Worm (Caenorhabditis elegans) whole organism, L3 larva: Measurements from ENCODE around the gene Y49A3A.3.

ENCODE experiments used
- R02D3.7 ChIP-seq: fragments of 150-350 bp; optimal IDR thresholded peaks from 2 replicates; lab custom pipeline; 2014; ENCODE audit warnings: missing biosample characterization, missing genetic modification characterization
- ZK546.5 ChIP-seq: sonication (generic microtip); optimal IDR thresholded peaks from 2 replicates; lab custom pipeline; 2017; ENCODE audit warnings: missing biosample characterization, missing genetic modification characterization
- aly-2 ChIP-seq: fragments of 150-350 bp; optimal IDR thresholded peaks from 2 replicates; lab custom pipeline; 2014; ENCODE audit warnings: missing biosample characterization, missing genetic modification characterization
- ama-1 ChIP-seq: fragments of 150-350 bp; optimal IDR thresholded peaks from 2 replicates; lab custom pipeline; 2018
- ceh-16 ChIP-seq: sonication (generic microtip); optimal IDR thresholded peaks from 2 replicates; lab custom pipeline; 2017; ENCODE audit warnings: missing biosample characterization, missing genetic modification characterization
- ceh-28 ChIP-seq: fragments of 150-350 bp; optimal IDR thresholded peaks from 2 replicates; lab custom pipeline; 2014; ENCODE audit warnings: missing biosample characterization, missing genetic modification reagents, missing genetic modification characterization
- ceh-82 ChIP-seq: fragments of 150-350 bp; optimal IDR thresholded peaks from 2 replicates; lab custom pipeline; 2014; ENCODE audit warnings: missing biosample characterization, missing genetic modification characterization
- ceh-9 ChIP-seq: sonication (generic microtip); optimal IDR thresholded peaks from 2 replicates; lab custom pipeline; 2018; ENCODE audit warnings: missing biosample characterization, missing genetic modification characterization
- daf-12 ChIP-seq: fragments of 150-350 bp; optimal IDR thresholded peaks from 2 replicates; lab custom pipeline; 2014; ENCODE audit warnings: missing biosample characterization, missing genetic modification reagents, missing genetic modification characterization
- egl-27 ChIP-seq: sonication (generic microtip); optimal IDR thresholded peaks from 4 replicates; lab custom pipeline; 2017; ENCODE audit warnings: missing biosample characterization, missing genetic modification reagents, missing genetic modification characterization
- egl-5 ChIP-seq: fragments of 150-350 bp; optimal IDR thresholded peaks from 2 replicates; lab custom pipeline; 2017; ENCODE audit warnings: missing biosample characterization, missing genetic modification reagents, missing genetic modification characterization, inconsistent platforms
- elt-1 ChIP-seq: fragments of 150-350 bp; optimal IDR thresholded peaks from 2 replicates; lab custom pipeline; 2014; ENCODE audit warnings: missing biosample characterization, missing genetic modification characterization
- elt-2 ChIP-seq: sonication (generic microtip); optimal IDR thresholded peaks from 2 replicates; lab custom pipeline; 2016; ENCODE audit warnings: missing genetic modification reagents, mild to moderate bottlenecking, missing genetic modification characterization, missing compliant biosample characterization
- elt-3 ChIP-seq, 3 experiments: fragments of 150-350 bp in 1 of 3; sonication (generic microtip) in 2 of 3; optimal IDR thresholded peaks; 2 replicates in 2 of 3; 4 replicates in 1 of 3; lab custom pipeline; 2014 to 2017; ENCODE audit warnings: missing biosample characterization in 3 of 3, missing genetic modification characterization in 3 of 3
- eor-1 ChIP-seq, 2 experiments: fragments of 150-350 bp; optimal IDR thresholded peaks; 2 replicates each; lab custom pipeline; 2014 to 2018; ENCODE audit warnings: missing biosample characterization in 2 of 2, missing genetic modification characterization in 2 of 2
- fkh-10 ChIP-seq: sonication (generic microtip); optimal IDR thresholded peaks from 2 replicates; lab custom pipeline; 2017; ENCODE audit warnings: missing biosample characterization, missing genetic modification reagents, missing genetic modification characterization
- fkh-2 ChIP-seq: fragments of 150-350 bp; optimal IDR thresholded peaks from 2 replicates; lab custom pipeline; 2014; ENCODE audit warnings: missing biosample characterization, missing genetic modification reagents, missing genetic modification characterization
- fos-1 ChIP-seq: fragments of 150-350 bp; optimal IDR thresholded peaks from 2 replicates; lab custom pipeline; 2014; ENCODE audit warnings: missing biosample characterization, missing genetic modification characterization
- hmg-11 ChIP-seq: sonication (generic microtip); optimal IDR thresholded peaks from 2 replicates; lab custom pipeline; 2016; ENCODE audit warnings: missing genetic modification characterization, missing compliant biosample characterization
- jun-1 ChIP-seq: fragments of 150-350 bp; optimal IDR thresholded peaks from 2 replicates; lab custom pipeline; 2014; ENCODE audit warnings: missing biosample characterization, missing genetic modification reagents, missing genetic modification characterization
- lin-15B ChIP-seq: fragments of 150-350 bp; optimal IDR thresholded peaks from 2 replicates; lab custom pipeline; 2014; ENCODE audit warnings: missing biosample characterization, missing genetic modification characterization
- lin-39 ChIP-seq: fragments of 150-350 bp; optimal IDR thresholded peaks from 2 replicates; lab custom pipeline; 2018; ENCODE audit warnings: missing biosample characterization, missing genetic modification reagents, missing genetic modification characterization
- lsy-12 ChIP-seq: sonication (generic microtip); optimal IDR thresholded peaks from 2 replicates; lab custom pipeline; 2016; ENCODE audit warnings: mild to moderate bottlenecking, missing genetic modification characterization, missing compliant biosample characterization
- mdl-1 ChIP-seq: fragments of 150-350 bp; optimal IDR thresholded peaks from 2 replicates; lab custom pipeline; 2014; ENCODE audit warnings: missing biosample characterization, missing genetic modification characterization
- mml-1 ChIP-seq: fragments of 150-350 bp; sonication (generic microtip); optimal IDR thresholded peaks from 3 replicates; lab custom pipeline; 2014; ENCODE audit warnings: missing biosample characterization, missing genetic modification characterization
- nfya-1 ChIP-seq: sonication (generic microtip); optimal IDR thresholded peaks from 2 replicates; lab custom pipeline; 2017; ENCODE audit warnings: missing genetic modification characterization, mild to moderate bottlenecking, missing compliant biosample characterization, antibody characterized with exemption, moderate library complexity; ENCODE audit not compliant: insufficient read depth
- nhr-11 ChIP-seq: fragments of 150-350 bp; optimal IDR thresholded peaks from 2 replicates; lab custom pipeline; 2014; ENCODE audit warnings: missing biosample characterization, missing genetic modification characterization
- nhr-12 ChIP-seq: fragments of 150-350 bp; optimal IDR thresholded peaks from 2 replicates; lab custom pipeline; 2014; ENCODE audit warnings: missing biosample characterization, missing genetic modification characterization
- nhr-23 ChIP-seq: fragments of 150-350 bp; optimal IDR thresholded peaks from 2 replicates; lab custom pipeline; 2014; ENCODE audit warnings: missing biosample characterization, missing genetic modification reagents, missing genetic modification characterization
- nhr-237 ChIP-seq: fragments of 150-350 bp; optimal IDR thresholded peaks from 2 replicates; lab custom pipeline; 2014; ENCODE audit warnings: missing biosample characterization, missing genetic modification characterization
- nhr-25 ChIP-seq: sonication (generic microtip); optimal IDR thresholded peaks from 2 replicates; lab custom pipeline; 2017; ENCODE audit warnings: missing biosample characterization, missing genetic modification characterization
- nhr-28 ChIP-seq: fragments of 150-350 bp; optimal IDR thresholded peaks from 2 replicates; lab custom pipeline; 2014; ENCODE audit warnings: missing biosample characterization, missing genetic modification characterization
- nhr-43 ChIP-seq: sonication (generic microtip); optimal IDR thresholded peaks from 2 replicates; lab custom pipeline; 2016; ENCODE audit warnings: mild to moderate bottlenecking, missing genetic modification characterization, missing compliant biosample characterization; ENCODE audit not compliant: poor library complexity, severe bottlenecking
- nhr-67 ChIP-seq: fragments of 150-350 bp; optimal IDR thresholded peaks from 2 replicates; lab custom pipeline; 2014; ENCODE audit warnings: missing biosample characterization, missing genetic modification characterization
- nhr-76 ChIP-seq: fragments of 150-350 bp; sonication (generic microtip); optimal IDR thresholded peaks from 5 replicates; lab custom pipeline; 2014; ENCODE audit warnings: missing biosample characterization, missing genetic modification characterization
- nhr-77 ChIP-seq: fragments of 150-350 bp; optimal IDR thresholded peaks from 2 replicates; lab custom pipeline; 2014; ENCODE audit warnings: missing biosample characterization, missing genetic modification characterization
- pha-4 ChIP-seq: fragments of 150-350 bp; optimal IDR thresholded peaks from 2 replicates; lab custom pipeline; 2014; ENCODE audit warnings: missing biosample characterization, missing genetic modification reagents, missing genetic modification characterization
- pqm-1 ChIP-seq: fragments of 150-350 bp; optimal IDR thresholded peaks from 2 replicates; lab custom pipeline; 2017; ENCODE audit warnings: missing biosample characterization, missing genetic modification characterization, inconsistent platforms
- sea-2 ChIP-seq: fragments of 150-350 bp; sonication (generic microtip); optimal IDR thresholded peaks from 4 replicates; lab custom pipeline; 2014; ENCODE audit warnings: missing biosample characterization, missing genetic modification reagents, missing genetic modification characterization
- skn-1 ChIP-seq: fragments of 150-350 bp; optimal IDR thresholded peaks from 2 replicates; lab custom pipeline; 2014; ENCODE audit warnings: missing biosample characterization, missing genetic modification characterization
- snpc-4 ChIP-seq: fragments of 150-350 bp; optimal IDR thresholded peaks from 2 replicates; lab custom pipeline; 2014; ENCODE audit warnings: missing biosample characterization, missing genetic modification characterization
- tbx-2 ChIP-seq: sonication (generic microtip); optimal IDR thresholded peaks from 2 replicates; lab custom pipeline; 2016; ENCODE audit warnings: mild to moderate bottlenecking, missing genetic modification characterization, missing compliant biosample characterization
- unc-39 ChIP-seq: sonication (generic microtip); optimal IDR thresholded peaks from 4 replicates; lab custom pipeline; 2017; ENCODE audit warnings: missing biosample characterization, missing genetic modification characterization
- unc-62 ChIP-seq: fragments of 150-350 bp; sonication (generic microtip); optimal IDR thresholded peaks from 4 replicates; lab custom pipeline; 2014; ENCODE audit warnings: missing biosample characterization, missing genetic modification reagents, missing genetic modification characterization
- zag-1 ChIP-seq: fragments of 150-350 bp; optimal IDR thresholded peaks from 2 replicates; lab custom pipeline; 2014; ENCODE audit warnings: missing biosample characterization, missing genetic modification characterization
- ztf-11 ChIP-seq: fragments of 150-350 bp; optimal IDR thresholded peaks from 2 replicates; lab custom pipeline; 2014; ENCODE audit warnings: missing biosample characterization, missing genetic modification characterization
- ztf-4 ChIP-seq: fragments of 150-350 bp; optimal IDR thresholded peaks from 2 replicates; lab custom pipeline; 2014; ENCODE audit warnings: missing biosample characterization, missing genetic modification characterization

Gene Y49A3A.3

ce11 chrV:14341672-14342071 lies 12.5 kb upstream of the Y49A3A.3 start, which contains the start of gene F47B8.10:
F47B8.10 (plus strand) TSS chrV:14341972.
- TF ChIP-seq R02D3.7 (tag; lab: Kevin White, UChicago) = no peak
- no peak for TF ChIP-seq mdl-1
- no peak for TF ChIP-seq nhr-43 (tag; lab: Kevin White, UChicago)
- TF ChIP-seq ztf-4 (tag; lab: Kevin White, UChicago) = no peak
- no peak for TF ChIP-seq egl-27 (tag; lab: Kevin White, UChicago)
- TF ChIP-seq ZK546.5 (tag; lab: Kevin White, UChicago) = no peak
- TF ChIP-seq ceh-28 (tag; lab: Kevin White, UChicago) = no peak
- TF ChIP-seq zag-1 (tag; lab: Kevin White, UChicago) = no peak
- TF ChIP-seq lin-39 (tag; lab: Kevin White, UChicago) = no peak
- no peak for TF ChIP-seq tbx-2
- no peak for TF ChIP-seq unc-62 (GFP tag; lab: Kevin White, UChicago)
- TF ChIP-seq lsy-12 (tag; lab: Kevin White, UChicago) = no peak
- TF ChIP-seq elt-1 = no peak
- TF ChIP-seq daf-12 (tag; lab: Kevin White, UChicago) = no peak
- TF ChIP-seq ceh-82 (tag; lab: Kevin White, UChicago) = no peak

- TF ChIP-seq R02D3.7 (tag; lab: Kevin White, UChicago) (peak; percentile 85), nhr-12 (tag; lab: Kevin White, UChicago) (no peak), egl-5 (tag; lab: Kevin White, UChicago) (peak; percentile 93), unc-39 (no peak), elt-1 (peak; percentile 62), nhr-25 (tag; lab: Kevin White, UChicago) (peak; percentile 83), nhr-237 (no peak), sea-2 (GFP tag; lab: Kevin White, UChicago) (no peak), nhr-11 (tag; lab: Kevin White, UChicago) (peak; percentile 68), jun-1 (peak; percentile 78), ceh-28 (tag; lab: Kevin White, UChicago) (peak; percentile 76), tbx-2 (peak; percentile 75), nhr-77 (tag; lab: Kevin White, UChicago) (peak; percentile 78), ceh-16 (no peak), ama-1 (lab: Kevin White, UChicago) (no peak), lsy-12 (tag; lab: Kevin White, UChicago) (peak; percentile 82), nhr-43 (tag; lab: Kevin White, UChicago) (peak; percentile 93), elt-3 (tag; optimal IDR thresholded peaks at IDR 0.05; lab: Kevin White, UChicago) (no peak), ceh-9 (no peak), daf-12 (tag; lab: Kevin White, UChicago) (peak; percentile 55), hmg-11 (tag; lab: Kevin White, UChicago) (no peak), fkh-2 (tag; lab: Kevin White, UChicago) (no peak), nfya-1 (tag; lab: Kevin White, UChicago) (peak; percentile 95), snpc-4 (tag; lab: Kevin White, UChicago) (peak; percentile 92), pqm-1 (tag; lab: Kevin White, UChicago) (peak; percentile 20), skn-1 (tag; lab: Kevin White, UChicago) (peak; percentile 56), fos-1 (tag; lab: Kevin White, UChicago) (peak; percentile 30), nhr-23 (tag; lab: Kevin White, UChicago) (peak; percentile 97), ceh-82 (tag; lab: Kevin White, UChicago) (peak; percentile 82), aly-2 (tag; lab: Kevin White, UChicago) (no peak), eor-1 (tag; optimal IDR thresholded peaks at IDR 0.05; lab: Kevin White, UChicago) (no peak), nhr-28 (tag; lab: Kevin White, UChicago) (no peak), zag-1 (tag; lab: Kevin White, UChicago) (no peak), lin-15B (tag; lab: Kevin White, UChicago) (peak; percentile 66), mdl-1 (peak; percentile 34), mml-1 (no peak), ZK546.5 (tag; lab: Kevin White, UChicago) (no peak), pha-4 (peak; percentile 95), unc-62 (GFP tag; lab: Kevin White, UChicago) (peak; percentile 63), nhr-67 (no peak), lin-39 (tag; lab: Kevin White, UChicago) (peak; percentile 88), elt-2 (no peak), fkh-10 (GFP tag; lab: Kevin White, UChicago) (peak; percentile 76), ztf-11 (tag; lab: Kevin White, UChicago) (no peak), nhr-76 (no peak), egl-27 (tag; lab: Kevin White, UChicago) (no peak), ztf-4 (tag; lab: Kevin White, UChicago) (no peak)
Observed at ce11 chrV:14347234-14347826, 6.9 kb upstream of the Y49A3A.3 start, which contains the start of gene cept-2. cept-2 (plus strand) TSS chrV:14347766.
